Fruit fly (Drosophila melanogaster) whole organism, embryonic: Measurements from ENCODE around the gene HIPP1.

Source experiments
- Atf3 ChIP-seq: fragments of 200-800 bp; sonication (Bioruptor generic); optimal IDR thresholded peaks from 3 replicates; lab custom pipeline; 2016; ENCODE audit warnings: missing biosample characterization, missing genetic modification characterization
- Atf6 ChIP-seq: fragments of 200-800 bp; sonication (Bioruptor generic); IDR thresholded peaks from 2 replicates; pipeline ENCODE4 v1.3.6; 2022; ENCODE audit warnings: missing biosample characterization, missing genetic modification characterization
- B-H1 ChIP-seq: fragments of 200-800 bp; sonication (Bioruptor generic); IDR thresholded peaks from 3 replicates; pipeline ENCODE4 v1.3.6; 2022; ENCODE audit warnings: missing biosample characterization, missing genetic modification characterization
- CG10321 ChIP-seq: fragments of 200-800 bp; sonication (Bioruptor generic); IDR thresholded peaks from 2 replicates; pipeline ENCODE4 v1.3.6; 2022; ENCODE audit warnings: missing biosample characterization, missing genetic modification characterization
- CG10543 ChIP-seq: fragments of 200-800 bp; sonication (Bioruptor generic); optimal IDR thresholded peaks from 3 replicates; lab custom pipeline; 2017; ENCODE audit warnings: missing biosample characterization, mild to moderate bottlenecking, missing genetic modification characterization, moderate library complexity
- CG11398 ChIP-seq: fragments of 200-800 bp; sonication (Bioruptor generic); optimal IDR thresholded peaks from 2 replicates; lab custom pipeline; 2016; ENCODE audit warnings: missing biosample characterization, missing genetic modification characterization
- CG11456 ChIP-seq: fragments of 200-800 bp; sonication (Bioruptor generic); IDR thresholded peaks from 3 replicates; pipeline ENCODE4 v1.3.6; 2022; ENCODE audit warnings: missing biosample characterization, missing genetic modification characterization
- CG13287 ChIP-seq: fragments of 200-800 bp; sonication (Bioruptor generic); IDR thresholded peaks from 2 replicates; pipeline ENCODE4 v1.3.6; 2022; ENCODE audit warnings: missing biosample characterization, missing genetic modification characterization; ENCODE audit not compliant: partially characterized antibody
- CG14014 ChIP-seq: fragments of 200-800 bp; sonication (Bioruptor generic); IDR thresholded peaks from 2 replicates; pipeline ENCODE4 v1.3.6; 2022; ENCODE audit warnings: missing biosample characterization, missing genetic modification characterization
- CG17829 ChIP-seq: fragments of 200-800 bp; optimal IDR thresholded peaks from 2 replicates; lab custom pipeline; 2019; ENCODE audit warnings: missing biosample characterization, mild to moderate bottlenecking, missing genetic modification characterization, moderate library complexity
- CG1832 ChIP-seq: fragments of 200-800 bp; sonication (Bioruptor generic); optimal IDR thresholded peaks from 2 replicates; lab custom pipeline; 2017; ENCODE audit warnings: missing biosample characterization, mild to moderate bottlenecking, missing genetic modification characterization, inconsistent platforms
- CG18599 ChIP-seq: fragments of 200-800 bp; sonication (Bioruptor generic); optimal IDR thresholded peaks from 3 replicates; lab custom pipeline; 2017; ENCODE audit warnings: missing biosample characterization, missing genetic modification characterization, mild to moderate bottlenecking, moderate library complexity, missing genetic modification reagents
- CG2889 ChIP-seq: fragments of 200-800 bp; sonication (Bioruptor generic); IDR thresholded peaks from 3 replicates; pipeline ENCODE4 v1.3.6; 2022; ENCODE audit warnings: missing biosample characterization, missing genetic modification characterization
- CG42726 ChIP-seq: fragments of 200-800 bp; sonication (Bioruptor generic); IDR thresholded peaks from 2 replicates; pipeline ENCODE4 v1.3.6; 2022; ENCODE audit warnings: missing biosample characterization, missing genetic modification characterization; ENCODE audit not compliant: partially characterized antibody
- CG4617 ChIP-seq: fragments of 200-800 bp; sonication (Bioruptor generic); optimal IDR thresholded peaks from 3 replicates; lab custom pipeline; 2016; ENCODE audit warnings: missing biosample characterization, missing genetic modification characterization, borderline replicate concordance
- CG7987 ChIP-seq: fragments of 200-800 bp; sonication (Bioruptor generic); optimal IDR thresholded peaks from 2 replicates; lab custom pipeline; 2018; ENCODE audit warnings: missing biosample characterization, mild to moderate bottlenecking, missing genetic modification characterization, moderate library complexity
- Dek ChIP-seq: fragments of 200-800 bp; sonication (Bioruptor generic); optimal IDR thresholded peaks from 3 replicates; lab custom pipeline; 2019; ENCODE audit warnings: missing biosample characterization, mild to moderate bottlenecking, missing genetic modification characterization, moderate library complexity
- Dref ChIP-seq: fragments of 200-800 bp; sonication (Bioruptor generic); IDR thresholded peaks from 2 replicates; pipeline ENCODE4 v1.3.6; 2022; ENCODE audit warnings: missing biosample characterization, missing genetic modification characterization
- Hand ChIP-seq: fragments of 200-800 bp; sonication (Bioruptor generic); optimal IDR thresholded peaks from 2 replicates; lab custom pipeline; 2017; ENCODE audit warnings: mild to moderate bottlenecking, missing biosample characterization, missing genetic modification reagents, missing genetic modification characterization
- Hr3 ChIP-seq: fragments of 200-800 bp; sonication (Bioruptor generic); optimal IDR thresholded peaks from 3 replicates; lab custom pipeline; 2016; ENCODE audit warnings: missing biosample characterization, missing genetic modification characterization
- Hr39 ChIP-seq: fragments of >200 bp; optimal IDR thresholded peaks from 2 replicates; lab custom pipeline; 2017
- Oaz ChIP-seq: fragments of 200-800 bp; sonication (Bioruptor generic); IDR thresholded peaks from 2 replicates; pipeline ENCODE4 v1.3.6; 2022; ENCODE audit warnings: missing biosample characterization, missing genetic modification characterization
- aop ChIP-seq: fragments of 200-800 bp; sonication (Bioruptor generic); IDR thresholded peaks from 2 replicates; pipeline ENCODE4 v1.3.6; 2022; ENCODE audit warnings: missing biosample characterization, missing genetic modification characterization
- ato ChIP-seq: fragments of 200-800 bp; sonication (Bioruptor generic); IDR thresholded peaks from 2 replicates; pipeline ENCODE4 v1.3.6; 2022; ENCODE audit warnings: missing biosample characterization, missing genetic modification characterization; ENCODE audit not compliant: partially characterized antibody
- bbx ChIP-seq: fragments of 200-800 bp; sonication (Bioruptor generic); IDR thresholded peaks from 2 replicates; pipeline ENCODE4 v1.3.6; 2022; ENCODE audit warnings: missing biosample characterization, missing genetic modification characterization; ENCODE audit not compliant: partially characterized antibody
- bowl ChIP-seq: fragments of 200-800 bp; sonication (Bioruptor generic); IDR thresholded peaks from 2 replicates; pipeline ENCODE4 v1.3.6; 2022; ENCODE audit warnings: missing biosample characterization, missing genetic modification characterization
- dm ChIP-seq: fragments of 200-800 bp; sonication (Bioruptor generic); optimal IDR thresholded peaks from 3 replicates; lab custom pipeline; 2016; ENCODE audit warnings: missing biosample characterization, missing genetic modification characterization
- ems ChIP-seq: fragments of 200-800 bp; sonication (Bioruptor generic); optimal IDR thresholded peaks from 3 replicates; lab custom pipeline; 2016; ENCODE audit warnings: missing biosample characterization, missing genetic modification characterization
- fd3F ChIP-seq: fragments of 200-800 bp; sonication (Bioruptor generic); optimal IDR thresholded peaks from 2 replicates; lab custom pipeline; 2018; ENCODE audit warnings: missing biosample characterization, mild to moderate bottlenecking, missing genetic modification characterization, moderate library complexity
- grn ChIP-seq: fragments of 200-800 bp; sonication (Bioruptor generic); optimal IDR thresholded peaks from 3 replicates; lab custom pipeline; 2017; ENCODE audit warnings: missing biosample characterization, missing genetic modification characterization
- hkb ChIP-seq, 2 experiments: fragments of 200-800 bp in 1 of 2; fragments of >200 bp in 1 of 2; sonication (Bioruptor generic) in 1 of 2; IDR thresholded peaks in 1 of 2; optimal IDR thresholded peaks in 1 of 2; 2 replicates each; pipeline versions ENCODE4 v1.3.6 to Lab custom; 2017 to 2022; ENCODE audit warnings: missing biosample characterization in 1 of 2, missing genetic modification characterization in 1 of 2
- jigr1 ChIP-seq: fragments of 200-800 bp; sonication (Bioruptor generic); IDR thresholded peaks from 3 replicates; pipeline ENCODE4 v1.3.6; 2022; ENCODE audit warnings: missing biosample characterization, missing genetic modification characterization
- jumu ChIP-seq: fragments of 200-800 bp; sonication (Bioruptor generic); optimal IDR thresholded peaks from 3 replicates; lab custom pipeline; 2016; ENCODE audit warnings: missing biosample characterization, missing genetic modification characterization
- kah ChIP-seq: fragments of 200-800 bp; sonication (Bioruptor generic); optimal IDR thresholded peaks from 2 replicates; lab custom pipeline; 2018; ENCODE audit warnings: missing biosample characterization, mild to moderate bottlenecking, missing genetic modification characterization
- ken ChIP-seq: fragments of 200-800 bp; sonication (Bioruptor generic); IDR thresholded peaks from 3 replicates; pipeline ENCODE4 v1.3.6; 2022; ENCODE audit warnings: missing biosample characterization, missing genetic modification characterization
- maf-S ChIP-seq: fragments of 200-800 bp; sonication (Bioruptor generic); optimal IDR thresholded peaks from 2 replicates; lab custom pipeline; 2016; ENCODE audit warnings: missing biosample characterization, missing genetic modification characterization
- mirr ChIP-seq: fragments of 200-800 bp; sonication (Bioruptor generic); optimal IDR thresholded peaks from 3 replicates; lab custom pipeline; 2018; ENCODE audit warnings: missing biosample characterization, mild to moderate bottlenecking, missing genetic modification characterization
- onecut ChIP-seq: fragments of 200-800 bp; sonication (Bioruptor generic); IDR thresholded peaks from 2 replicates; pipeline ENCODE4 v1.3.6; 2022; ENCODE audit warnings: missing biosample characterization, missing genetic modification characterization
- org-1 ChIP-seq: fragments of 200-800 bp; sonication (Bioruptor generic); optimal IDR thresholded peaks from 2 replicates; lab custom pipeline; 2017; ENCODE audit warnings: missing biosample characterization, missing genetic modification characterization
- psq ChIP-seq: fragments of 200-800 bp; sonication (Bioruptor generic); optimal IDR thresholded peaks from 2 replicates; lab custom pipeline; 2017; ENCODE audit warnings: missing biosample characterization, missing genetic modification characterization
- row ChIP-seq: fragments of 200-800 bp; sonication (Bioruptor generic); IDR thresholded peaks from 3 replicates; pipeline ENCODE4 v1.3.6; 2022; ENCODE audit warnings: missing biosample characterization, missing genetic modification characterization
- sim ChIP-seq: fragments of 200-800 bp; sonication (Bioruptor generic); IDR thresholded peaks from 2 replicates; pipeline ENCODE4 v1.3.6; 2022; ENCODE audit warnings: missing biosample characterization, missing genetic modification characterization
- sob ChIP-seq: fragments of 200-800 bp; sonication (Bioruptor generic); IDR thresholded peaks from 2 replicates; pipeline ENCODE4 v1.3.6; 2022; ENCODE audit warnings: missing biosample characterization, missing genetic modification characterization
- sqz ChIP-seq: fragments of 200-800 bp; sonication (Bioruptor generic); optimal IDR thresholded peaks from 3 replicates; lab custom pipeline; 2018; ENCODE audit warnings: missing biosample characterization, mild to moderate bottlenecking, missing genetic modification characterization
- stwl ChIP-seq: fragments of 200-800 bp; sonication (Bioruptor generic); optimal IDR thresholded peaks from 3 replicates; lab custom pipeline; 2018; ENCODE audit warnings: missing biosample characterization, mild to moderate bottlenecking, missing genetic modification characterization, moderate library complexity
- tgo ChIP-seq: fragments of 200-800 bp; sonication (Bioruptor generic); IDR thresholded peaks from 3 replicates; pipeline ENCODE4 v1.3.6; 2022; ENCODE audit warnings: missing biosample characterization, missing genetic modification characterization
- tio ChIP-seq: fragments of 200-800 bp; sonication (Bioruptor generic); optimal IDR thresholded peaks from 2 replicates; lab custom pipeline; 2017; ENCODE audit warnings: missing biosample characterization, missing genetic modification characterization, inconsistent platforms
- tx ChIP-seq: fragments of 200-800 bp; sonication (Bioruptor generic); optimal IDR thresholded peaks from 2 replicates; lab custom pipeline; 2016; ENCODE audit warnings: missing biosample characterization, missing genetic modification characterization
- vnd ChIP-seq: fragments of 200-800 bp; sonication (Bioruptor generic); IDR thresholded peaks from 3 replicates; pipeline ENCODE4 v1.3.6; 2022; ENCODE audit warnings: missing biosample characterization, missing genetic modification characterization; ENCODE audit not compliant: partially characterized antibody

HIPP1 gene

DNA sequence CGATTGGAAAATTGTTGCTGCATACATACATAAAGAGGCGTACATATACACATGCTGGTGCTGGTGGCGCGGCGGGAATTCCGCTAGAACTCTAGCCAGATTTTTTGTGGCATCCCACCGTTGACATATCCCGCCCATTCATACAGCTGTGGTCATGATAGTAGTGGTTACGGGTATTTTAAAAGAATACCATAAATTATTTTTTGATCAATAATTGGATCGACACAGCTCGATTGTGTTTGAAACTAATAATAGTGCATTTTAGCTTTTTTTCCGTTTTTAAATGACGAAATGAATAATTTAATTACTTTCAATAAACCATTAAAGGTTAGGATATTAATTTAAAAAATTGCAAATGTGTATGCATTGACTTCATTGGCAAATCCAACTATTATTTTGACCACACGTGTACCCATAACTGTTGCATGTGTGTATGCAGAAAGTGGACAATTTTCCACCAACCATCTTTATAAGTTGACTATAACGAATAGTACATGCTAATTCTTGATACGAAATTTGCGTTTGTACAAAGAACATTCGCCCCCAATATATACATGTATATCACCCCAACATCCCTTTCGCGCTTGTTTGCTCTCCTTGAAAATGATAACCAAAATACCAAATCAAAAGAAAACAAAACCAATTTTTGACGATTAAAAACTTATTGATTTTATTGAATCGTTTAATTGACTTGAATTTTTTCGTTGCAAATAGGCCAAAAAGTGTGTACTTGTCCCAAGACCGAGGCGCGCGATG is 37.4 kb upstream of the HIPP1 start (continued):
- peak; percentile 65 for TF ChIP-seq maf-S
- peak; percentile 59; the same call in 1 of the 2 replicates for TF ChIP-seq Oaz
- TF ChIP-seq B-H1: peak; percentile 71
- TF ChIP-seq CG2889 (GFP tag; lab: Robert Waterston, UW): 0 out of 3 replicates have a peak, but pooled peaks have one; percentile 47
- TF ChIP-seq sob (GFP tag; lab: Robert Waterston, UW): peak; percentile 59
- TF ChIP-seq Dref (GFP tag; lab: Robert Waterston, UW): no peak
- no peak for TF ChIP-seq psq (GFP tag; lab: Kevin White, UChicago)
- TF ChIP-seq ken: peak; percentile 75; the same call in 1 of the 3 replicates
- TF ChIP-seq grn (GFP tag; lab: Kevin White, UChicago): no peak
- no peak for TF ChIP-seq vnd (GFP tag; lab: Robert Waterston, UW)
- peak; percentile 80 for TF ChIP-seq Atf6 (GFP tag; lab: Robert Waterston, UW)
- peak; percentile 71 for TF ChIP-seq tio (GFP tag; lab: Kevin White, UChicago)
- peak; percentile 70 for TF ChIP-seq CG11398 (GFP tag; lab: Kevin White, UChicago)
- TF ChIP-seq CG18599 (GFP tag; lab: Kevin White, UChicago): peak; percentile 81
- TF ChIP-seq ems (GFP tag; lab: Kevin White, UChicago): peak; percentile 63
- TF ChIP-seq tx (GFP tag; lab: Kevin White, UChicago): peak; percentile 63
- TF ChIP-seq CG1832: no peak
- TF ChIP-seq CG10321 (GFP tag; lab: Robert Waterston, UW): peak; percentile 42; the same call in 1 of the 2 replicates
- TF ChIP-seq dm (GFP tag; lab: Kevin White, UChicago): no peak
- peak; percentile 75 for TF ChIP-seq fd3F (GFP tag; lab: Kevin White, UChicago)
- TF ChIP-seq onecut: peak; percentile 81
- no peak for TF ChIP-seq sqz (GFP tag; lab: Kevin White, UChicago)
- TF ChIP-seq bowl (GFP tag; lab: Robert Waterston, UW): peak; percentile 74
- peak; percentile 56 for TF ChIP-seq Hr3 (GFP tag; lab: Kevin White, UChicago)
- TF ChIP-seq CG10543: no peak
- no peak for TF ChIP-seq ato (GFP tag; lab: Robert Waterston, UW)
- no peak for TF ChIP-seq hkb (optimal IDR thresholded peaks at IDR 0.05; lab: Kevin White, UChicago)
- TF ChIP-seq hkb (GFP tag; IDR thresholded peaks at IDR 0.05; lab: Robert Waterston, UW): peak; percentile 94
- no peak for TF ChIP-seq bbx (GFP tag; lab: Robert Waterston, UW)
- peak; percentile 23 for TF ChIP-seq stwl (tag; lab: Kevin White, UChicago)
- TF ChIP-seq row (GFP tag; lab: Robert Waterston, UW): peak; percentile 88
- TF ChIP-seq Hand (GFP tag; lab: Kevin White, UChicago): peak; percentile 9
- TF ChIP-seq aop (GFP tag; lab: Robert Waterston, UW): no peak
- peak; percentile 76 for TF ChIP-seq tgo (GFP tag; lab: Robert Waterston, UW)
- peak; percentile 52 for TF ChIP-seq CG4617 (GFP tag; lab: Kevin White, UChicago)
- TF ChIP-seq org-1 (GFP tag; lab: Kevin White, UChicago): peak; percentile 76
- TF ChIP-seq CG42726 (GFP tag; lab: Robert Waterston, UW): no peak
- peak; percentile 19 for TF ChIP-seq kah (GFP tag; lab: Kevin White, UChicago)
- peak; percentile 58; the same call in 1 of the 2 replicates for TF ChIP-seq sim (GFP tag; lab: Robert Waterston, UW)
- peak; percentile 85 for TF ChIP-seq CG17829 (tag; lab: Kevin White, UChicago)
- peak; percentile 81; the same call in 1 of the 2 replicates for TF ChIP-seq CG14014 (GFP tag; lab: Robert Waterston, UW)
- TF ChIP-seq Hr39 (lab: Kevin White, UChicago): no peak
- peak; percentile 51 for TF ChIP-seq Atf3 (GFP tag; lab: Kevin White, UChicago)
- TF ChIP-seq jumu (GFP tag; lab: Kevin White, UChicago): peak; percentile 67
- peak; percentile 43 for TF ChIP-seq CG7987
- TF ChIP-seq CG11456 (GFP tag; lab: Robert Waterston, UW): peak; percentile 83
- no peak for TF ChIP-seq CG13287 (GFP tag; lab: Robert Waterston, UW)
- TF ChIP-seq Dek (tag; lab: Kevin White, UChicago): peak; percentile 78
- peak; percentile 42; the same call in 1 of the 3 replicates for TF ChIP-seq jigr1 (GFP tag; lab: Robert Waterston, UW)
- peak; percentile 45 for TF ChIP-seq mirr (GFP tag; lab: Kevin White, UChicago)
